Fruit fly (Drosophila melanogaster): Measurements from ENCODE around the gene ZC3H3.

Gene ZC3H3

DNA sequence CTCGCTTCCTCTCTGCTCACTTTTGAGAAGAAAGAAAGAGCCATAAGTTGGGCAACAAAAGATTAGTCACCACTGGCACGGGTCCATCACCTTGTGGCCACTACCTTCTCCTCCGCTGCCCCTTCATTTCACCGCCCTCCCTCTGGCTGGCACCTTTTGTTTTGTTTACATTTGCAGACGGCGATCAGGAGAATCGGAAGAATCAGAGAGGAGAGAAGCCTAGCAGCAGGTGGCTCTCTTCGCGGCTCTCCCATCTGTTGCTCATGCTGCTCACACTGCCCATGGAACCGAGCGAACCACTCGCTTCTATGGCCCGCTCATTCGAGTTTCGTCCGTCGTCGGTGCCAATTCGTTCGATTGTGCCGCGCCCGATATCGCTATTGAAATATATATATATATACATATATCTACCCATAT lies 36.8 kb upstream of the ZC3H3 start:
- peak; percentile 56 for TF ChIP-seq CG33017 (tag; optimal IDR thresholded peaks at IDR 0.05)
- peak; percentile 43 for TF ChIP-seq pad (GFP tag; optimal IDR thresholded peaks at IDR 0.05)
- TF ChIP-seq tj (GFP tag; optimal IDR thresholded peaks at IDR 0.05): peak; percentile 65
- TF ChIP-seq CG7045 (GFP tag; optimal IDR thresholded peaks at IDR 0.05): peak; percentile 4
- peak; percentile 30 for TF ChIP-seq CG1620 (GFP tag; optimal IDR thresholded peaks at IDR 0.05)
- TF ChIP-seq Crg-1 (GFP tag; optimal IDR thresholded peaks at IDR 0.05): peak; percentile 25
- peak; percentile 97 for TF ChIP-seq kay (GFP tag; ENCODE audit: borderline replicate concordance)
- no peak for TF ChIP-seq ovo (GFP tag; optimal IDR thresholded peaks at IDR 0.05)
- peak; percentile 21 for TF ChIP-seq bab1 (GFP tag; optimal IDR thresholded peaks at IDR 0.05)
- TF ChIP-seq CG14711 (tag; optimal IDR thresholded peaks at IDR 0.05): peak; percentile 28
- peak; percentile 66 for TF ChIP-seq cic (GFP tag; optimal IDR thresholded peaks at IDR 0.05)
- TF ChIP-seq Hr96 (GFP tag; optimal IDR thresholded peaks at IDR 0.05): no peak
- TF ChIP-seq CG7101 (tag; optimal IDR thresholded peaks at IDR 0.05): peak; percentile 47
- TF ChIP-seq CG11617 (GFP tag; optimal IDR thresholded peaks at IDR 0.05): peak; percentile 49
- TF ChIP-seq Clk (GFP tag; optimal IDR thresholded peaks at IDR 0.05): peak; percentile 12
- TF ChIP-seq CG5204 (GFP tag; optimal IDR thresholded peaks at IDR 0.05): no peak
- TF ChIP-seq cnc (optimal IDR thresholded peaks at IDR 0.05): no peak
- peak; percentile 67 for TF ChIP-seq CG12768 (GFP tag; optimal IDR thresholded peaks at IDR 0.05)
- TF ChIP-seq toe (GFP tag; optimal IDR thresholded peaks at IDR 0.05): peak; percentile 48
- peak; percentile 86 for TF ChIP-seq Mnt (GFP tag; optimal IDR thresholded peaks at IDR 0.05)

DNA sequence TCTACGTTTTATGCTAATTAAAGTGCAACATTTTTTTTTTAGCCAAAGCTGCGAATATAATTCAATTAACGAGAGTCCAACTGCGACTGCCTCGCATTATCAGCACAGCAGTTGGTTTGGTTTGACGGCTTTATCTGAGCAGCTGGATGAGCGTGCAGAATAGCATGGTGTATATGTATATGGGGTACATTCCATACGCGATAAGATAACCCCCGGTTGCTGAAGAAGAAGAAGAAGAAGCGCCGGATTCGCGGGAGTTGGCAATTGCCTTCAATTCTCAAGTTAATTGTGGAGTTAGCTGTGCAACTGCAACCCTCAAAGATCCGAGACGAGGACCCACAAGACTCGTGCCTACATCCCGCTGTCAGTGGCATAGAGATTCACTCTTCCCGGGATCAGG lies 35.9 kb upstream of the ZC3H3 start:
- TF ChIP-seq cic (GFP tag; optimal IDR thresholded peaks at IDR 0.05) (no peak), CG12768 (GFP tag; optimal IDR thresholded peaks at IDR 0.05) (peak; percentile 9), Crg-1 (GFP tag; optimal IDR thresholded peaks at IDR 0.05) (no peak)

DNA sequence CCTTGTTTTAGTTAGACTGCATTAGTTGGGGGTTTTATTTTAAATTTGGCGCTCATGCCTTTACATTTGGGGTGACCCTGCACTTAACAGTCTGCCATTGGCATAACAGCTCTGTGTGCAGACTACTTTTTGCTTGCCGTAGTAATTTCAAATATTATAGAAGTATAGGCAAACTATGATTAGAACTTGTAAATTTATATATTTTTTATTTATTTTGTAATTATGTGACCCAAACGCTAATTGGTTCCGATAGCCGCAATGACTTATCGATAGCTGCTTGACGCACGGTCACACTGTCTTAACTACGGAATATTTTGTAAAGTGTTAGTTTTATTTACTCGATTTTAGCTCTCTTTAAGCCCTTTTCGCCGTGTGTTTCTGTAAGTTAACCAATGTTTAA lies 35.1 kb upstream of the ZC3H3 start, which contains the start of gene rhea:
Gene rhea, plus strand, starts transcription at position 292 of the 400 bp plus-strand sequence.
- TF ChIP-seq Mnt (GFP tag; optimal IDR thresholded peaks at IDR 0.05) (no peak), cic (GFP tag; optimal IDR thresholded peaks at IDR 0.05) (no peak), CG14711 (tag; optimal IDR thresholded peaks at IDR 0.05) (peak; percentile 37), toe (GFP tag; optimal IDR thresholded peaks at IDR 0.05) (no peak), CG1620 (GFP tag; optimal IDR thresholded peaks at IDR 0.05) (peak; percentile 5), CG11617 (GFP tag; optimal IDR thresholded peaks at IDR 0.05) (peak; percentile 6), bab1 (GFP tag; optimal IDR thresholded peaks at IDR 0.05) (peak; percentile 47), CG5204 (GFP tag; optimal IDR thresholded peaks at IDR 0.05) (peak; percentile 0), CG33017 (tag; optimal IDR thresholded peaks at IDR 0.05) (no peak), cnc (optimal IDR thresholded peaks at IDR 0.05) (no peak), CG7101 (tag; optimal IDR thresholded peaks at IDR 0.05) (no peak), ovo (GFP tag; optimal IDR thresholded peaks at IDR 0.05) (no peak), Crg-1 (GFP tag; optimal IDR thresholded peaks at IDR 0.05) (no peak), pad (GFP tag; optimal IDR thresholded peaks at IDR 0.05) (no peak), kay (GFP tag; ENCODE audit: borderline replicate concordance) (peak; percentile 1), CG12768 (GFP tag; optimal IDR thresholded peaks at IDR 0.05) (no peak), tj (GFP tag; optimal IDR thresholded peaks at IDR 0.05) (peak; percentile 53), CG7045 (GFP tag; optimal IDR thresholded peaks at IDR 0.05) (no peak), Clk (GFP tag; optimal IDR thresholded peaks at IDR 0.05) (no peak), Hr96 (GFP tag; optimal IDR thresholded peaks at IDR 0.05) (no peak)

DNA sequence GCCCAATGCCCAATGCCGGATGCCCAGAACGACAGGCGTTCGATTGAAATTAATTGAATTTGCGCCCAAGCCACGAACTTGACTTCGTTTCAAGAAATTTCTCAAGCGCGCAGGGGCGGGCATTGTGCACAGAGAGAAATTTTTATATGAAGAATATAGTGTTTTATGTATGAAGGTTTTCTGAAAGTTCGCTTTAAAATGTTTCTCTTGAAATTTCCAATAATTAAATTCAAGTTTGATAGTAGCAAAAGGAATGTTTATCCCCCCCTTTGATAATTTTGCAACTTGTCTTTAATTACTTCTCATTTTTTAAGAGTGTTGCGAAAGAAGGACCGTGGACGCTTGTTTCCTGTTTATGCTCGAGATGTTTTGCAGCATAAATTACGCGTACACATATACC lies 34.3 kb upstream of the ZC3H3 start:
- no peak for TF ChIP-seq kay (GFP tag; ENCODE audit: borderline replicate concordance)

DNA sequence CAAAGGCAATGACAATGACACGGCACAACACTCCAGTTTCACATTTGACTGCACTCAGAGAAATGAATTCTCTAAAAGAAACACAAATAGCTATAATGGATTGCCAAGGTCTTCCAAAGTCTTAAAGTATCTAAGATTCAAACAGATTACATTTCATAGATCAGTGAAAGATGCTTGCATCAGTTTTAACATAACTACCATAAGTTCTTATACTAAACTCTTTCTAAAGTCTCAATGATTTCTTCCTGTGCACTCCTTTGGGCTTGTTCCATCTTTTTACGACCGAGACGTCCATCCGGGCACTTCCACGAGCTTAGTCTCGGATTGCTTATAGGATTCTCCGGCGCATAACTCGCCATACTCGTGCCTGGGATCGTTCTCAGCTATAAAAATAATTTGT lies 32.6 kb upstream of the ZC3H3 start:
- TF ChIP-seq CG33017 (tag; optimal IDR thresholded peaks at IDR 0.05) (no peak), toe (GFP tag; optimal IDR thresholded peaks at IDR 0.05) (no peak), CG11617 (GFP tag; optimal IDR thresholded peaks at IDR 0.05) (no peak), Crg-1 (GFP tag; optimal IDR thresholded peaks at IDR 0.05) (no peak), cnc (optimal IDR thresholded peaks at IDR 0.05) (no peak), Hr96 (GFP tag; optimal IDR thresholded peaks at IDR 0.05) (no peak), CG5204 (GFP tag; optimal IDR thresholded peaks at IDR 0.05) (no peak), CG7045 (GFP tag; optimal IDR thresholded peaks at IDR 0.05) (no peak), cic (GFP tag; optimal IDR thresholded peaks at IDR 0.05) (no peak), Clk (GFP tag; optimal IDR thresholded peaks at IDR 0.05) (no peak), CG1620 (GFP tag; optimal IDR thresholded peaks at IDR 0.05) (no peak), CG7101 (tag; optimal IDR thresholded peaks at IDR 0.05) (no peak), tj (GFP tag; optimal IDR thresholded peaks at IDR 0.05) (no peak), pad (GFP tag; optimal IDR thresholded peaks at IDR 0.05) (no peak), ovo (GFP tag; optimal IDR thresholded peaks at IDR 0.05) (no peak), CG14711 (tag; optimal IDR thresholded peaks at IDR 0.05) (no peak), CG12768 (GFP tag; optimal IDR thresholded peaks at IDR 0.05) (no peak), Mnt (GFP tag; optimal IDR thresholded peaks at IDR 0.05) (no peak), bab1 (GFP tag; optimal IDR thresholded peaks at IDR 0.05) (no peak)

- no peak for TF ChIP-seq Mnt (GFP tag; optimal IDR thresholded peaks at IDR 0.05)
- TF ChIP-seq toe (GFP tag; optimal IDR thresholded peaks at IDR 0.05): no peak
- TF ChIP-seq CG11617 (GFP tag; optimal IDR thresholded peaks at IDR 0.05): no peak
- no peak for TF ChIP-seq Hr96 (GFP tag; optimal IDR thresholded peaks at IDR 0.05)
- TF ChIP-seq CG33017 (tag; optimal IDR thresholded peaks at IDR 0.05): no peak
- TF ChIP-seq CG5204 (GFP tag; optimal IDR thresholded peaks at IDR 0.05): no peak
- no peak for TF ChIP-seq CG14711 (tag; optimal IDR thresholded peaks at IDR 0.05)
- no peak for TF ChIP-seq tj (GFP tag; optimal IDR thresholded peaks at IDR 0.05)
Measured at dm6 chr3L:8541669-8542068, 32.1 kb upstream of the ZC3H3 start.

DNA sequence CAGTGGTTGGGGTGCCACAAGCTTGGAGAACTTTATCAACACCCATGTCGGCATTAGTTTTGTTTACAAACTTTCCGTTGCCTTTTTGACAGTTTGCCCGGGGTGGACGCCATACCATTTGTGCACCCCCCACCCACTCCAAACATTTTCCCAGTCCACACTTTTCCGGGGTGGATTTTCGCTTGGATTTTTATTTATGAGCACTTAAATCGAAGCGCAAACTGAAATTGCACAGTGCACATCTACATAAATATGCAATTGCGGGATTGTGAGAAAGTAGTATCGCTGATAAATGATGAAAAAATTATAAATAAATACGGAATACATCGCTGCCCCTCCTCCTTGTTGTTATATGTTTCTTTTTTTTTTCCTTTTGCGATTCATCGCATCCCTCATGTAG lies 30.9 kb upstream of the ZC3H3 start:
- TF ChIP-seq ovo (GFP tag; optimal IDR thresholded peaks at IDR 0.05) (no peak), Crg-1 (GFP tag; optimal IDR thresholded peaks at IDR 0.05) (no peak), CG7045 (GFP tag; optimal IDR thresholded peaks at IDR 0.05) (no peak), bab1 (GFP tag; optimal IDR thresholded peaks at IDR 0.05) (no peak), CG1620 (GFP tag; optimal IDR thresholded peaks at IDR 0.05) (no peak), cic (GFP tag; optimal IDR thresholded peaks at IDR 0.05) (no peak), CG12768 (GFP tag; optimal IDR thresholded peaks at IDR 0.05) (no peak), CG33017 (tag; optimal IDR thresholded peaks at IDR 0.05) (no peak), Clk (GFP tag; optimal IDR thresholded peaks at IDR 0.05) (no peak)
